Fruit fly (Drosophila melanogaster): ENCODE measurements around the gene CG4836.
A peak's percentile ranks its signal among the peaks of the same experiment; 100 is the strongest.

CG4836 gene

DNA sequence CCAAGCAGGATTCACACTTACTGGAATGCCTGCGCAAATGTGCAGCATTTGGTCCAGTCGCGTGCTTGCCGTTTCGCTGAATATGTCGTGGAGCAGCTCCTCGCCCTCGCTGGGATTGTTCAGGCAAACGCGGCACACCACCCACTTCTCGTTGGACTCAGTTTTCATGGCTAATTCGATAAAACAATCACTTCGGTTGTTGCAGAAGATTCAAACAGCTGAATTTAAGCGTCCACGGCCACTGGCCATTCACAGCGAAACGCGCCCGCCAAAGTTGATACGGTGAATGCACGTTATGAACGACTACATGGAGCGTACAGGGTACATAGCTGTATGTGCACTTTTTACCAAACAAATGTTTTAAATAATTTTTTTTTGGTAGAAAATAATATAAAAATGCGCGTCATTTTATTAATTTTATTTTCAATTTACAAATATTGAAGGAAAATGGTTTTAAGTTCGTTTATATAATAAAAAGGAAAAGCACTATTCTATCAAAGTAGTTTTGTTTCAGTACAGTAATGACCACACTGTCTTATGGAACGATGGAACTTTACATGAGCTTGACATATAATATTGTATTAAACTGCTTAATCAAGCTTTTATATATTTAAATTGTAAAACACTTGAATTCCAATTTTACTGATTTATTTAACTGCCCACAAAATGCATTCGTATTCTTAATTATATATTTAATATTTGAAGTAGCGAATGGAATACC, 17.5 kb downstream of the CG4836 start, which contains the start of gene trem (continued):
- TF ChIP-seq lilli (GFP tag; optimal IDR thresholded peaks at IDR 0.05) (peak; percentile 66), tin (GFP tag; optimal IDR thresholded peaks at IDR 0.05) (peak; percentile 76), CG31224 (GFP tag; IDR thresholded peaks at IDR 0.05) (no peak), CG2875 (GFP tag; optimal IDR thresholded peaks at IDR 0.05) (no peak), CG6254 (GFP tag; optimal IDR thresholded peaks at IDR 0.05) (no peak), CG17612 (GFP tag; IDR thresholded peaks at IDR 0.05) (0 out of 2 replicates have a peak, but pooled peaks have one; percentile 25), Tbp (GFP tag; optimal IDR thresholded peaks at IDR 0.05) (no peak), gsb (GFP tag; IDR thresholded peaks at IDR 0.05) (no peak), amos (GFP tag; IDR thresholded peaks at IDR 0.05; ENCODE audit: partially characterized antibody) (no peak), wor (GFP tag; IDR thresholded peaks at IDR 0.05) (no peak), E2f2 (GFP tag; IDR thresholded peaks at IDR 0.05) (peak; percentile 27; the same call in 1 of the 2 replicates), CG14014 (GFP tag; IDR thresholded peaks at IDR 0.05) (peak; percentile 30; the same call in 1 of the 2 replicates), tna (GFP tag; IDR thresholded peaks at IDR 0.05; ENCODE audit: partially characterized antibody) (no peak), CG12155 (GFP tag; optimal IDR thresholded peaks at IDR 0.05) (peak; percentile 74)

DNA sequence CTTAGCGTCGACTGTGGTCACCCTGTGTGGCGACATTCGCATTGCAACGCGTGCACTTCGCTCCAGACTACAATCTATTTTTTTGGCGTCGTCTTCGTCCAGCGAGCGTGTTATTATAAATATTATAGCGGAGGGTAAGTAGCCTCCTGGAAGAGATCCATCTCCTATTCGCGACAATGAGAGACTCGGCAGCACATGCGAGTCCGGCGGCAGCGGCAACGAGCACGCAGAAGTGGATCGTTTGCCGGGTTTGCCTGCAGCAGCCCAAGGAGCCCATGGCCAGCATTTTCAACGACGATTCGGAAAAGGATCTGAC, 18.1 kb downstream of the CG4836 start, which contains the start of gene idc:
idc (plus strand) TSS at position 60 of the 316 bp plus-strand sequence.
- TF ChIP-seq CG17802 (tag; optimal IDR thresholded peaks at IDR 0.05) (peak; percentile 32), CG9437 (GFP tag; optimal IDR thresholded peaks at IDR 0.05) (peak; percentile 47), lola (GFP tag; optimal IDR thresholded peaks at IDR 0.05) (no peak), MESR4 (GFP tag; optimal IDR thresholded peaks at IDR 0.05) (peak; percentile 63), CG6254 (GFP tag; optimal IDR thresholded peaks at IDR 0.05) (peak; percentile 99), Nf-YA (GFP tag; IDR thresholded peaks at IDR 0.05) (no peak), Pdp1 (GFP tag; optimal IDR thresholded peaks at IDR 0.05) (no peak), MBD-R2 (GFP tag; IDR thresholded peaks at IDR 0.05) (peak; percentile 59), CG30020 (tag; optimal IDR thresholded peaks at IDR 0.05) (peak; percentile 83), CG10462 (GFP tag; optimal IDR thresholded peaks at IDR 0.05) (no peak), ara (GFP tag; IDR thresholded peaks at IDR 0.05) (no peak), pzg (GFP tag; optimal IDR thresholded peaks at IDR 0.05) (peak; percentile 10), Dll (GFP tag; IDR thresholded peaks at IDR 0.05; ENCODE audit: partially characterized antibody) (0 out of 4 replicates have a peak, but pooled peaks have one; percentile 16), CG30403 (GFP tag; optimal IDR thresholded peaks at IDR 0.05) (peak; percentile 45), NFAT (GFP tag; IDR thresholded peaks at IDR 0.05) (peak; percentile 41; the same call in 1 of the 2 replicates), CG2129 (GFP tag; IDR thresholded peaks at IDR 0.05; ENCODE audit: partially characterized antibody) (no peak), CG18764 (GFP tag; optimal IDR thresholded peaks at IDR 0.05) (no peak), CG16779 (GFP tag; IDR thresholded peaks at IDR 0.05) (no peak), Rfx (GFP tag; IDR thresholded peaks at IDR 0.05) (no peak), CG15073 (GFP tag; optimal IDR thresholded peaks at IDR 0.05) (no peak), CG34376 (GFP tag; optimal IDR thresholded peaks at IDR 0.05) (no peak), CG13775 (GFP tag; optimal IDR thresholded peaks at IDR 0.05) (peak; percentile 69), wek (GFP tag; optimal IDR thresholded peaks at IDR 0.05) (peak; percentile 93), CG11456 (GFP tag; IDR thresholded peaks at IDR 0.05) (0 out of 3 replicates have a peak, but pooled peaks have one; percentile 59), Med (GFP tag) (peak; percentile 71), Dref (GFP tag; IDR thresholded peaks at IDR 0.05) (0 out of 2 replicates have a peak, but pooled peaks have one; percentile 25), cad (GFP tag; optimal IDR thresholded peaks at IDR 0.05) (peak; percentile 20), CG11398 (GFP tag; optimal IDR thresholded peaks at IDR 0.05) (no peak), Ssrp (tag; optimal IDR thresholded peaks at IDR 0.05) (no peak), Lhr (GFP tag; optimal IDR thresholded peaks at IDR 0.05) (no peak), al (GFP tag; IDR thresholded peaks at IDR 0.05) (no peak), ci (GFP tag; IDR thresholded peaks at IDR 0.05) (peak; percentile 53; the same call in 2 of the 3 replicates)
